Fruit fly (Drosophila melanogaster): ENCODE measurements around the gene B-H2.

The B-H2 gene

DNA sequence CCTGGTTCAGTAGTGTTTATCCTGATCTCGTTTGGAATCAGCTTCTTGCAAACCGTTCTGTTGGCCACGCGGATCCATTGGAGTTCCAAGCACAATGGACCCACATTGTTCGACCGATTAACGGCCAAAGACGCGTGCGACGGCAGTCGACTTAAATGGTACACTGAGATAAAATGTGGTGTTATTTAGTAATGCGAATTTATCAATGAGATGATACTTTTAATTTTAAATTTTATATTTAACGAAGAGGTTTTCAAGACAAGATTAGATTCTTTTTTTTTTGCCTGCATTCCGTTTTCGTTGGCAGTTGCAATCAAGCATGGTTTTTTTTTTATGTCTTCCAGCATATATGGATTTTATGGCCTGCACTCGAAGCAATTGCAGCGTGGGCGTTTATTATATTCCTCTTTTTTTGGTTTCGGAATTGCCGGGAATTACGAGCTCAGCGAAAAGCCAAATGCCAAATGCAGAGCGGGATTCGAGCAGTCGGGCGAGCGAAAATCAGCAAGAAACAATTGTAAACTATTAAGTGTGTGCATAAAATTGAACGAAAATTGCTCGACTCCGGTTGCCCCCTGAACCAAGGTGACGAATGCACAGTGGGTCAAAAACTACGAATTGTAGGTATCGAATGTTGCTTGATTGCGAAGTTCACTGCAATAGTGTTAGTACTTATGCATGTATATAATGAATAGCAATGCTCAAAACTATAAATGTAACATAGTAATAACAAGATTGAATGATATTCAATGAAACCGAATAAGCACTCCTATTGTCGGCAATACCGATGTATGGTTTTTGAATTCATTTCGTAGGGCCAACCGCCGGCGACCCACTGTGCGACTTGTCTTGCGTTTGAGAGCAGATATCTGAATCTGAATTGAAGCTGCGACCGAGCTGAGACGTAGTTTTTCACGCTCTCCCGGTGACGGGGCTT, 15.2 kb upstream of the B-H2 start (continued):
- TF ChIP-seq Ravus (GFP tag; IDR thresholded peaks at IDR 0.05): peak; percentile 2; the same call in 1 of the 2 replicates
- TF ChIP-seq Fer1 (GFP tag; optimal IDR thresholded peaks at IDR 0.05): peak; percentile 81
- peak; percentile 79 for TF ChIP-seq CG9932 (GFP tag; IDR thresholded peaks at IDR 0.05)
- TF ChIP-seq cwo (GFP tag; optimal IDR thresholded peaks at IDR 0.05): peak; percentile 65
- no peak for TF ChIP-seq Hmx (GFP tag; optimal IDR thresholded peaks at IDR 0.05)
- no peak for TF ChIP-seq br (optimal IDR thresholded peaks at IDR 0.05)
- TF ChIP-seq Aef1 (GFP tag; IDR thresholded peaks at IDR 0.05): peak; percentile 62
- no peak for TF ChIP-seq pb (GFP tag; optimal IDR thresholded peaks at IDR 0.05)
- peak; percentile 54; the same call in 2 of the 3 replicates for TF ChIP-seq CG34422 (GFP tag; IDR thresholded peaks at IDR 0.05)
- peak; percentile 73 for TF ChIP-seq NFAT (GFP tag; IDR thresholded peaks at IDR 0.05)
- TF ChIP-seq CG2129 (GFP tag; IDR thresholded peaks at IDR 0.05; ENCODE audit: partially characterized antibody): no peak
- no peak for TF ChIP-seq CG15073 (GFP tag; optimal IDR thresholded peaks at IDR 0.05)
- peak; percentile 54; the same call in 1 of the 2 replicates for TF ChIP-seq Oaz (GFP tag; IDR thresholded peaks at IDR 0.05)
- TF ChIP-seq ab (GFP tag; optimal IDR thresholded peaks at IDR 0.05): no peak
- TF ChIP-seq Poxn (GFP tag; IDR thresholded peaks at IDR 0.05): no peak
- TF ChIP-seq jumu (GFP tag; optimal IDR thresholded peaks at IDR 0.05): peak; percentile 41
- no peak for TF ChIP-seq insv (GFP tag; optimal IDR thresholded peaks at IDR 0.05)
- TF ChIP-seq zen (tag; optimal IDR thresholded peaks at IDR 0.05): no peak
- peak; percentile 38 to 61 for TF ChIP-seq chif (GFP tag; optimal IDR thresholded peaks at IDR 0.05)
- TF ChIP-seq Atf6 (GFP tag; IDR thresholded peaks at IDR 0.05): peak; percentile 76
- peak; percentile 43 for TF ChIP-seq Myb (GFP tag; optimal IDR thresholded peaks at IDR 0.05)
- no peak for TF ChIP-seq CG17186 (GFP tag; optimal IDR thresholded peaks at IDR 0.05)
- peak; percentile 42 for TF ChIP-seq CG15696 (tag; optimal IDR thresholded peaks at IDR 0.05)
- no peak for TF ChIP-seq ken (GFP tag; IDR thresholded peaks at IDR 0.05)
- TF ChIP-seq Optix (GFP tag; IDR thresholded peaks at IDR 0.05): 0 out of 3 replicates have a peak, but pooled peaks have one; percentile 41
- peak; percentile 76; the same call in 2 of the 3 replicates for TF ChIP-seq Mrtf (GFP tag; IDR thresholded peaks at IDR 0.05)
- TF ChIP-seq CG3847 (GFP tag; IDR thresholded peaks at IDR 0.05): peak; percentile 68
- TF ChIP-seq hkb (optimal IDR thresholded peaks at IDR 0.05): no peak
- TF ChIP-seq hkb (GFP tag; IDR thresholded peaks at IDR 0.05): peak; percentile 60
- no peak for TF ChIP-seq gfzf (GFP tag; optimal IDR thresholded peaks at IDR 0.05)
- peak; percentile 39; the same call in 2 of the 3 replicates for TF ChIP-seq B-H1 (GFP tag; IDR thresholded peaks at IDR 0.05)
- peak; percentile 60 for TF ChIP-seq CG4282 (GFP tag; optimal IDR thresholded peaks at IDR 0.05)
- no peak for TF ChIP-seq ro (GFP tag; IDR thresholded peaks at IDR 0.05)
- peak; percentile 64 for TF ChIP-seq CG8388 (GFP tag; optimal IDR thresholded peaks at IDR 0.05)
- no peak for TF ChIP-seq zf30C (GFP tag; optimal IDR thresholded peaks at IDR 0.05)
- TF ChIP-seq hbn (GFP tag; IDR thresholded peaks at IDR 0.05; ENCODE audit: partially characterized antibody): no peak
- TF ChIP-seq CG11456 (GFP tag; IDR thresholded peaks at IDR 0.05): peak; percentile 61; the same call in 2 of the 3 replicates
- no peak for TF ChIP-seq bowl (GFP tag; IDR thresholded peaks at IDR 0.05)
- peak; percentile 24 for TF ChIP-seq gsb-n (tag; optimal IDR thresholded peaks at IDR 0.05)
- TF ChIP-seq CG14050 (GFP tag; IDR thresholded peaks at IDR 0.05): 0 out of 3 replicates have a peak, but pooled peaks have one; percentile 37
- TF ChIP-seq jing (GFP tag; optimal IDR thresholded peaks at IDR 0.05): peak; percentile 45
- TF ChIP-seq bbx (GFP tag; IDR thresholded peaks at IDR 0.05; ENCODE audit: partially characterized antibody): no peak
- no peak for TF ChIP-seq Lim3 (GFP tag; IDR thresholded peaks at IDR 0.05)
- peak; percentile 75 for TF ChIP-seq Fer3 (tag; optimal IDR thresholded peaks at IDR 0.05)
- peak; percentile 77 for TF ChIP-seq org-1 (GFP tag; optimal IDR thresholded peaks at IDR 0.05)
- peak; percentile 45; the same call in 1 of the 3 replicates for TF ChIP-seq CG11093 (GFP tag; IDR thresholded peaks at IDR 0.05)
- 0 out of 2 replicates have a peak, but pooled peaks have one; percentile 21 for TF ChIP-seq ap (GFP tag; IDR thresholded peaks at IDR 0.05)
- peak; percentile 93 for TF ChIP-seq Med (GFP tag)
- peak; percentile 42 for TF ChIP-seq CG9609 (GFP tag; optimal IDR thresholded peaks at IDR 0.05)
- TF ChIP-seq CG11696 (GFP tag; IDR thresholded peaks at IDR 0.05): no peak; the same call in 1 of the 2 replicates

Measured in whole organism, embryonic.